Worm (Caenorhabditis elegans): ENCODE data around the gene T23B7.2.

- TF ChIP-seq lin-38 (GFP tag; IDR thresholded peaks at IDR 0.05) (no peak), unc-39 (tag; optimal IDR thresholded peaks at IDR 0.05) (no peak), skn-1 (tag; optimal IDR thresholded peaks at IDR 0.05) (no peak), lir-3 (tag; optimal IDR thresholded peaks at IDR 0.05) (no peak), aly-2 (tag; optimal IDR thresholded peaks at IDR 0.05) (no peak), ztf-11 (tag; optimal IDR thresholded peaks at IDR 0.05) (no peak), hmg-1.1 (GFP tag; IDR thresholded peaks at IDR 0.05) (no peak), nhr-76 (tag; optimal IDR thresholded peaks at IDR 0.05) (no peak), ama-1 (optimal IDR thresholded peaks at IDR 0.05) (no peak), T26A8.4 (GFP tag; IDR thresholded peaks at IDR 0.05) (no peak), mdl-1 (tag; optimal IDR thresholded peaks at IDR 0.05) (no peak), egl-27 (tag; optimal IDR thresholded peaks at IDR 0.05) (no peak), pqm-1 (tag; optimal IDR thresholded peaks at IDR 0.05) (no peak)
Observed at ce11 chrII:4800524-4800923, 41.5 kb downstream of the T23B7.2 start.
